Worm (Caenorhabditis elegans): Measurements from ENCODE around the gene ZK666.2.

ZK666.2 gene

DNA sequence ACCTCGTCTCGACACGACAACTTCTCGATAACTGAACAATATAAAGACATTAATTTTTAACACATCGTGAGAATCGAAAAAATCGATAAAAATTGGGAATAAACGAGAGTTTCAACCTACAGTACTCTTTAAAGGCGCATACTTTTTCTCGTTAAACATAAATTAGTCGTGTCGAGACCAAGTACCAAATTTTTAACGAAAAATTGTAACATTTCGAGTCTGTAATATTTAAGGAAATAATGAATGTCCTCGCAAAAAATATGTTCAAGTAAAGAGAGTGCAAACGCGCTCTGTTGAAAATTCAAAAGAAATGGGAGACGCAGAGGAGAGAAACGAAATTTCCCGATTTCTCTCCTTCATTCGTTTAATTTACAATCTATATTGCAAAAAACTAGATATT is 21.4 kb downstream of the ZK666.2 start:
- TF ChIP-seq Y55F3AM.14 (GFP tag; optimal IDR thresholded peaks at IDR 0.05) = no peak
- peak; percentile 24 for TF ChIP-seq nhr-21 (tag; optimal IDR thresholded peaks at IDR 0.05)
- TF ChIP-seq gmeb-1 (tag; optimal IDR thresholded peaks at IDR 0.05) = no peak
- TF ChIP-seq F13H6.1 (tag; optimal IDR thresholded peaks at IDR 0.05) = no peak
- TF ChIP-seq snpc-4 (tag; optimal IDR thresholded peaks at IDR 0.05) = no peak
- TF ChIP-seq unc-55 (GFP tag; optimal IDR thresholded peaks at IDR 0.05) = peak; percentile 14
- TF ChIP-seq nhr-25 (tag; optimal IDR thresholded peaks at IDR 0.05) = peak; percentile 36
- no peak for TF ChIP-seq nhr-23 (tag; optimal IDR thresholded peaks at IDR 0.05)
- TF ChIP-seq sma-3 (GFP tag; optimal IDR thresholded peaks at IDR 0.05) = no peak
- TF ChIP-seq mdl-1 (tag; optimal IDR thresholded peaks at IDR 0.05) = no peak
- peak; percentile 0 for TF ChIP-seq nhr-129 (tag; optimal IDR thresholded peaks at IDR 0.05)
- TF ChIP-seq lin-39 (tag; optimal IDR thresholded peaks at IDR 0.05) = no peak
- TF ChIP-seq mbf-1 (tag; optimal IDR thresholded peaks at IDR 0.05) = no peak
- TF ChIP-seq nhr-6 (tag; optimal IDR thresholded peaks at IDR 0.05) = peak; percentile 15
- TF ChIP-seq unc-62 (GFP tag; optimal IDR thresholded peaks at IDR 0.05) = no peak
- TF ChIP-seq alr-1 (tag; optimal IDR thresholded peaks at IDR 0.05) = no peak
- TF ChIP-seq ztf-1 (GFP tag; conservative IDR thresholded peaks at IDR 0.05) = no peak
- peak in 1 of 2 experiments; percentile 28 for TF ChIP-seq lsy-2 (tag; optimal IDR thresholded peaks at IDR 0.05)
- no peak for TF ChIP-seq unc-39 (tag; optimal IDR thresholded peaks at IDR 0.05)
- peak; percentile 60 for TF ChIP-seq ztf-4 (tag; optimal IDR thresholded peaks at IDR 0.05)
- no peak for TF ChIP-seq lin-13 (GFP tag; optimal IDR thresholded peaks at IDR 0.05)
- peak; percentile 12 for TF ChIP-seq sma-9 (GFP tag; optimal IDR thresholded peaks at IDR 0.05)
- no peak for TF ChIP-seq sma-9 (tag; optimal IDR thresholded peaks at IDR 0.05)
- no peak for TF ChIP-seq ceh-16 (tag; optimal IDR thresholded peaks at IDR 0.05)
- TF ChIP-seq lin-11 (tag; optimal IDR thresholded peaks at IDR 0.05) = no peak
- no peak for TF ChIP-seq nhr-11 (tag; optimal IDR thresholded peaks at IDR 0.05)
- TF ChIP-seq crh-2 (tag; optimal IDR thresholded peaks at IDR 0.05) = peak; percentile 23
- TF ChIP-seq peb-1 (tag; optimal IDR thresholded peaks at IDR 0.05) = no peak
- no peak for TF ChIP-seq nhr-77 (tag; optimal IDR thresholded peaks at IDR 0.05)
- no peak for TF ChIP-seq sem-4 (tag; optimal IDR thresholded peaks at IDR 0.05)
- no peak for TF ChIP-seq elt-3 (tag; optimal IDR thresholded peaks at IDR 0.05)
- no peak for TF ChIP-seq mab-5 (tag; optimal IDR thresholded peaks at IDR 0.05)
- no peak for TF ChIP-seq ztf-11 (tag; optimal IDR thresholded peaks at IDR 0.05)
- no peak for TF ChIP-seq blmp-1 (tag; optimal IDR thresholded peaks at IDR 0.05; ENCODE audit: insufficient read depth)
- TF ChIP-seq R02D3.7 (tag; optimal IDR thresholded peaks at IDR 0.05) = no peak
- no peak for TF ChIP-seq nhr-237 (tag; optimal IDR thresholded peaks at IDR 0.05)
- no peak for TF ChIP-seq skn-1 (tag; optimal IDR thresholded peaks at IDR 0.05)
- no peak for TF ChIP-seq fos-1 (tag; optimal IDR thresholded peaks at IDR 0.05)
- TF ChIP-seq nhr-10 (tag; optimal IDR thresholded peaks at IDR 0.05) = no peak
- peak; percentile 49 for TF ChIP-seq C34F6.9 (tag; optimal IDR thresholded peaks at IDR 0.05)

DNA sequence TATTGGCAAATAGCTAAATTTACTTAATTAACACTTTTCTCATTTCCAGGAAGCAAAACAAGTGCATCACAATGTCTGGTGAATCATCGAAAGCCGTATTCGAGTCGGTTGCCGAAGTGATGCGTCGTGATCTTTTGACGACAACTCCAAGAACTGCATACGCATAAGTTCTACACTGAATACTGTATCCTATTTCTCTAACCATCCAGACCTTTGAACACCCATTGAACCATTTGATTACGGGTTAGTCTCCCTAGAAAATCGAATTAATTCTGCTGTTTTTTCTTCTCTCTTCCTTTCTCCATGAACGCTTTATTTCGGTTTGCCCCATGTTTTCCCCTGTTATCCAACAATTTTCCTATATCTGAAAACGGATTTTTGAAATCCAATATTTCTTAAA is 22.0 kb downstream of the ZK666.2 start, which contains the start of gene lin-56:
lin-56 (plus strand) TSS at position 301 of the 400 bp plus-strand sequence.
- TF ChIP-seq sma-3 (GFP tag; optimal IDR thresholded peaks at IDR 0.05) = no peak
- TF ChIP-seq lin-11 (tag; optimal IDR thresholded peaks at IDR 0.05) = no peak
- TF ChIP-seq skn-1 (tag; optimal IDR thresholded peaks at IDR 0.05) = no peak
- TF ChIP-seq aly-2 (tag; optimal IDR thresholded peaks at IDR 0.05) = no peak
- TF ChIP-seq unc-62 (GFP tag; optimal IDR thresholded peaks at IDR 0.05) = no peak
- no peak for TF ChIP-seq nhr-25 (tag; optimal IDR thresholded peaks at IDR 0.05)
- no peak for TF ChIP-seq nhr-237 (tag; optimal IDR thresholded peaks at IDR 0.05)
- TF ChIP-seq C34F6.9 (tag; optimal IDR thresholded peaks at IDR 0.05) = no peak
- TF ChIP-seq mdl-1 (tag; optimal IDR thresholded peaks at IDR 0.05) = no peak
- TF ChIP-seq nhr-11 (tag; optimal IDR thresholded peaks at IDR 0.05) = no peak
- no peak for TF ChIP-seq nhr-6 (tag; optimal IDR thresholded peaks at IDR 0.05)
- no peak for TF ChIP-seq ceh-82 (tag; optimal IDR thresholded peaks at IDR 0.05)
- TF ChIP-seq dmd-4 (tag; optimal IDR thresholded peaks at IDR 0.05) = no peak
- no peak for TF ChIP-seq F13H6.1 (tag; optimal IDR thresholded peaks at IDR 0.05)
- no peak for TF ChIP-seq alr-1 (tag; optimal IDR thresholded peaks at IDR 0.05)
